Fruit fly (Drosophila melanogaster) ovary, adult (tissue): Measurements from ENCODE around the gene Ucp4B.
A peak's percentile ranks its signal among the peaks of the same experiment; 100 is the strongest.

Experiments used
- CG17801 ChIP-seq: fragments of 200-800 bp; optimal IDR thresholded peaks from 2 replicates; lab custom pipeline; 2019; ENCODE audit warnings: missing biosample characterization, mild to moderate bottlenecking, missing genetic modification characterization, moderate library complexity; ENCODE audit not compliant: partially characterized antibody

The Ucp4B gene

DNA sequence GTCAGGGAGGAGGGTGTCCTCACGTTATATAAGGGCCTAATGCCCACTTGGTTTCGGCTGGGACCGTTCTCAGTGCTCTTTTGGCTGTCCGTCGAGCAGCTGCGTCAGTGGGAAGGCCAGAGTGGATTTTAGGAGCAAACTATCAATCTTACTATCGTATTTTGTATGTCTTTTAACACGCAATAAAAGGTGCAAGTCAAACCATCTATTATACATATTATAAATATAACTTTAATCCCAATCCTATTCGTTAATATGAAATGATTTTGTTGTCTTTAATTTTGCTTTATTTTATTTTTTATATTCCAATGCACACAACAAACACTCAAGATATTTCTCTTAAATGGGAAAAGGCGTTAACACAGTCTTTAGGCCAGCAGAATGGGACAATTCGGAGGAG lies at the start of gene Ucp4B:
Gene Ucp4B (plus strand): TSS at position 301 of the 400 bp plus-strand sequence.
- no peak for TF ChIP-seq CG17801 (GFP tag; lab: Kevin White, UChicago)

DNA sequence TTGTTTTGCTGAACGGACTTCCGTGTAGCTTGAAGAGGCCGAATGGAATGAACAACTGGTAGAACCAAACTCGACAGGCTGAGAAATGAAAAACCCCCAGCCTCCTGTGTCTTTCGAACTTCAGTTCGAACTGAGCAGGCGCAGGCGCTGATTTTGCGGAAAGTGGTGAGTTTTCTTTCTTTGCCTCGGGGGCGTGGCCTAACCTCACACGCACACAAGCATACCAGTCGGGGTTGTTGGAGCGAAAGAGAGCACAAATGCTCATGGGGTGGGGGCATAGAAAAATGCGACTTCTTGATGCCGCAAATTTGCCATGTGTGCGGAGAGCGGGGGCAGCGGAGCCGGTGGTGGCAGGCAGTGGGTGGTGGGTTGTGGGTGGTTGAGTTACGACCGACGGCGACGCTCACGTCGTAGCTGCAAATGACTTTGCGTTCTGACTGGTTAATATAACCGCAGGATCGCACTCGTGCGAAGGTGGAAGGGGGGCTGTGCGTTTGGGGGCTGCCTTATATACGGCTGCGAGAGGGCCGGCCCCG lies 46.0 kb upstream of the Ucp4B start, which contains the start of gene CG9016:
Gene CG9016 (minus strand): TSS at position 51 of the 536 bp plus-strand sequence.
- TF ChIP-seq CG17801 (GFP tag; lab: Kevin White, UChicago) = no peak

DNA sequence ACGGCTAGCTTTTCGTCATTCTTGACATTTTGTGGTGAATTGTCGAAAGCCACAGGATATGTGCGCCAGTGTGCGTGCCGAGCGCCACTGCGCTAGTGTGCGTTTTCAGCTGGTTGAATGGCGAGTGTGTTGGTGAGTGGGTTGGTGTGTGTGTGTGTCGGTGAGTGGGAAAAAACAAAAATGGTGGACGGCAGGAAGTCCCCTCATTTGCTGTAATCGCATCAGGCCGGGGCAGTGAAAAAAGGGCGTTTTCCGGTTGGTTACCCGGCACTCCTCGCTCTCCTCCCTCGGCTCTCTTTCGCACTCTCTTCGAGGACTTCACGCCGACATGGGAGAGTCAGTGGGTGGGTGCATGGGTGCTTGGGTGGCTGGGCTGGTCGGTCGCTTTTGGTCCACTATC lies 44.5 kb upstream of the Ucp4B start:
- TF ChIP-seq CG17801 (GFP tag; lab: Kevin White, UChicago) = no peak

DNA sequence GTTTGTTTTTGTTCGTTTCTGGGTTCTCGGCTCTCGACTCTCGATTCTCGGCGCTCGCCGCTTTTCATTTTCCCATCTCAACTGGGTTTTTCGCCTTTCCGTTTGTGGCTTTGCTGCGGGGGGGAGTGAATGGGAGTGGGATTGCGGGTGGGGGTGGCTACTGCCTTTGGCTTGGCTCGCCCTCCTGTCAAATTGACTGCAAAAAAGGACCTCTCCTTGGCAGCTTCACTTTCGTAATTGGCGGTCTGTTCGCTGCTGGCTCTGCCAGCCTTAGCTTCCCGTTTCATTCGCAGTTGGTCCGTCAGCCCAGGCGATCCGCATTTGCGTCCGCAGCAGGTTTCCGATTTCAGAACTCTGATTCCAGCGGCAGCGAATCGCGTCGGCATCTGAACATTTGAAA lies 44.0 kb upstream of the Ucp4B start, which contains the start of gene dsf:
Gene dsf (plus strand): TSS at position 301 of the 400 bp plus-strand sequence.
- TF ChIP-seq CG17801 (GFP tag; lab: Kevin White, UChicago) = no peak

- no peak for TF ChIP-seq CG17801 (GFP tag; lab: Kevin White, UChicago)
These were observed 42.3 kb upstream of the Ucp4B start for dm6 chr2L:5927363-5927762.

DNA sequence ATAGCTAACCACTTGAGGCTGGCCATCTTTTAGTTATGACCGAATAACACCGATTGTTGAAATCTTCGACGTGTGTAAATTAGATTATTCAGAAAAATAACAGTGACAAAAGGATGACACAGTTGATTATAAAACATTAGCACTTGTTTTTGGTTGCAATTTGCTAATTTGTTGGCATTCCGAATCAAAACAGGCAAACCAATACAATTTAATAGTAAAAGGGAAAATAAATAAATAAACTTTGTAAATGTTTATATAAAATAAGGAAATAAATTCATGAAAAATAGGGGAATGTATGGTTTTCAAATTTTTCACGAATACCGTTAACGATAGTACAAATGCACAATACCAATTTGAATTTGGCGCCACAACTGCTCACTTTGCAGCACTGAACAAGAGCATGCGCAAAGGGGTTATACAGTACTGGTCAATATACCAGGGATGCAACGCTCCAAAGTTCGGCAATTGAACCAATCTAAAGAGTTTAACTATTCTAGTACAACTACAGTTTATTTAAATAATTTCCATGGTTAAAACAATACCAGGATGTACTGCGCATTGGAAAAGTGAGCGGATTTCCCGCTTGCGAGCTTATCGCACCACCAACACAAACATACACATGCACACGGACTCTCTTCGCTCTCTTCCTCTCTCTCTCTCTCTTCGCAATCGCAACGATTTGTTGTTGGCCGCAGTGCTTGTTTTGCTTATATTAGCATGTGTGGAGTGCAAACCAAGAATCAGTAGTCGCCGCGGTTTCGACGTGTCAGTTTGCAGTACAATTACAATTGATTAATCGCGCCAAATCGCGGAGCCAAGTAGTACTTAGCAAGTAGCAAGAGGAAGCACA lies 26.2 kb upstream of the Ucp4B start, which contains the start of the genes Sfp26Ad and Gpdh1:
Gene Sfp26Ad (minus strand): TSS at position 76 of the 850 bp plus-strand sequence.
Gene Gpdh1 (plus strand): TSS at position 415 of the 850 bp plus-strand sequence.
- peak; percentile 80 for TF ChIP-seq CG17801 (GFP tag; lab: Kevin White, UChicago)

- TF ChIP-seq CG17801 (GFP tag; lab: Kevin White, UChicago) = no peak
These were observed 25.1 kb upstream of the Ucp4B start for dm6 chr2L:5944305-5945282.

- TF ChIP-seq CG17801 (GFP tag; lab: Kevin White, UChicago) = no peak
These were observed 23.8 kb upstream of the Ucp4B start for dm6 chr2L:5945651-5946547.

dm6 chr2L:5946728-5947127 lies 22.9 kb upstream of the Ucp4B start:
- TF ChIP-seq CG17801 (GFP tag; lab: Kevin White, UChicago) = peak; percentile 50

- TF ChIP-seq CG17801 (GFP tag; lab: Kevin White, UChicago) = no peak
These were observed 22.2 kb upstream of the Ucp4B start for dm6 chr2L:5947504-5947903.

DNA sequence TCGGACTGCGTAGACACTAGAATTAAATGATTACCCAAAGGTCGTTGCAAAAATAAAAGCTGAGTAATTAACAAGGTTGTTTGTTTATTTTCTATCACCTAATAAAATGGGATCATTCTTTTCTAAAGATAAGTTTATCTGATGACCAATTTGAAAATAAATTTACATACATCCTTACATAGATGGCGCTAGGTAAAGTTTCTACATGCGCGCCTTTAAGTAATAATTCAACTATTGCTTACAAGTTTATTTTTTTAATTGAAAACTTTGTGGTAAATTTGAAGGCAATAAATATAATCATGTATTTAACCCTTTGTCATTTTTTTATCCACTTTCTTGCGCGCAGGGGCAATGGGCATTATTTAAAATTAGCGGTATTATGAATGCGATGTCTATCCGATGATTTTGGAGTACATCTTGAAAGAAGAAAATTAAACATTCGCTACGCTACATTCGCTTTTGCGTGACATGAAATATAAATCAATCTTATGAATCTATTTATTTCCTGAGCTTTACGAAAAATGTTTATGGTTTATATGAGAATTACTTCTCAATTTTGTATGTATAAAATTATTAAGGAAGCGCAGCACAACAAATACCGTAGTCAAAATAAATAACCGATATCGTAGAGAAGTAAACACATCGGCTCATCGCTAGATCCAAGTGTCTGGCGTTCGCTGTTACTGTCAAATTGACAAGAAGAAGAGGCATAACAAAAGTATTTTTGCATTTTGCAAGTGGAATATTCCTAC lies 20.7 kb upstream of the Ucp4B start, which contains the start of gene CG9044:
Gene CG9044 (plus strand): TSS at position 676 of the 752 bp plus-strand sequence.
- TF ChIP-seq CG17801 (GFP tag; lab: Kevin White, UChicago) = peak; percentile 9

DNA sequence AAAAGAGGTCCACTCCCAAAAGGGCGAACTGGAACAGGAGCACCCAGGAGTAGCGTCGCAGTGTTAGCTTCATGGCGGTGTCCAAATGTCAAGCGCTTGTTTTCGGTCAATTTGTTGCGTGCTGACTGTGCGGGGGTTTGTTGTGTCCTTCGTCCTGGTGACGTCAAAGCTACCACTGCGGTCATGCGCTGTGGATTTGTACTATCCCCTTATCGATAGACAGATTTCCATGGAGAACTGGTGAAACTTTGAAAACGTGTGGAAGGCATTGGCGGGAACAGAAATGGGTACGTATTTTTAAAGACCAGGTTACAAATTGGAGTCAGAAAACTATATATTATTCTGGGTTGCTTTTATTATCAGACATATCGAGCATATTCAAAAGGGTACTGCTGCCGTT lies 13.5 kb upstream of the Ucp4B start, which contains the start of gene CG13999:
Gene CG13999 (minus strand): TSS at position 314 of the 400 bp plus-strand sequence.
- TF ChIP-seq CG17801 (GFP tag; lab: Kevin White, UChicago) = no peak

DNA sequence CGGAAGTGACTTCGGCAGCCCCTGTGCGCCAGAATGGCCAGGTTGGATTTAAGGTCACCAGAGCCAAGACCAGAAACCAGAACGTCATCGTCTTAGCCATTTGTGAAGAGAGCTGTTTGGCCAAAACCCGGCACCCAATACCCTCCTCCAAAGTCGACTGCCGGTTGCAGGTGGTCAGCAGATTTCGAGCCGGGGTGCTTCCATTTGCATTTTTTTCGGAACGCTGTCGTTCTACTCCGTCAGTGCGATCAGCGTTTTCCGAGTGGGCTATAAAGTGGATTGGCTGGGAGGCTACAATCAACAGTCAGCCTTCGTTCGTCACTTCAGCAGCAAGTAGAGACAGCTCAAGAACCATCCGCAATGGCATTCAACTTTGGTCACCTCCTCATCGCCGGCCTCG lies 13.0 kb upstream of the Ucp4B start, which contains the start of the genes CG13998 and Vm26Ab:
Gene CG13998 (minus strand): TSS at position 114 of the 400 bp plus-strand sequence.
Gene Vm26Ab (plus strand): TSS at position 299 of the 400 bp plus-strand sequence.
- peak; percentile 23 for TF ChIP-seq CG17801 (GFP tag; lab: Kevin White, UChicago)
